Worm (Caenorhabditis elegans): ENCODE data around the gene gpb-1.

Gene gpb-1

DNA sequence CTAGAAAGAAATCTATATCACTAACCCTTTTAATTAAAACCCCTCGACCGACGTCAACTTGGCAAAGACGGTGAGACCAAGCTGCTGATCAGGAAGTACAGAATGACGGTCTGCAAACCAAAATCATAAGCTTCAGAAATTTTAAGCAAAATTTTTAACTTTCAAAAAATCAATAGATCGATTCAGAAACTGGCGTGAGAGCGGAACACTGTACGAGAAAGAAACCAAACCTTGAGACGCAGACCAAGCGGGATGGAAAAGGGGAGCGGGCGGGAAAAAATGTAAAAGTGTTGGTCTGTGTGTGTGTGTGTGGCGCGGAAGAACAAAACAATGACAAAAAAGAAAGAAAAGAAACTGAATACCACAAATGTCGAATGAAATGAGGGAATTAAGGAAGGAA, at the start of gene gpb-1, which contains the start of gene F44E5.17:
TSS of gene gpb-1 (minus strand) at position 118 of the 400 bp plus-strand sequence.
TSS of gene F44E5.17 (minus strand) at position 101 of the 400 bp plus-strand sequence.
- peak; percentile 46 for TF ChIP-seq blmp-1 (tag; optimal IDR thresholded peaks at IDR 0.05)
- TF ChIP-seq lin-15B (tag; optimal IDR thresholded peaks at IDR 0.05) = no peak
- TF ChIP-seq efl-1 (optimal IDR thresholded peaks at IDR 0.05) = no peak
- peak in 1 of 2 experiments; percentile 27 for TF ChIP-seq efl-1 (GFP tag; optimal IDR thresholded peaks at IDR 0.05 in 1 of 2)

ce11 chrII:11797194-11797593, 48.8 kb upstream of the gpb-1 start:
- TF ChIP-seq elt-2 (tag; optimal IDR thresholded peaks at IDR 0.05) (peak; percentile 78), elt-3 (tag; optimal IDR thresholded peaks at IDR 0.05) (no peak), ceh-90 (tag; optimal IDR thresholded peaks at IDR 0.05) (no peak), fkh-4 (tag; optimal IDR thresholded peaks at IDR 0.05; ENCODE audit: borderline replicate concordance) (no peak)

- TF ChIP-seq lin-39 (tag; optimal IDR thresholded peaks at IDR 0.05) (peak; percentile 3), nhr-85 (tag) (peak; percentile 75), fos-1 (tag; optimal IDR thresholded peaks at IDR 0.05) (no peak)
Observed at ce11 chrII:11794392-11794791, 46.0 kb upstream of the gpb-1 start.

DNA sequence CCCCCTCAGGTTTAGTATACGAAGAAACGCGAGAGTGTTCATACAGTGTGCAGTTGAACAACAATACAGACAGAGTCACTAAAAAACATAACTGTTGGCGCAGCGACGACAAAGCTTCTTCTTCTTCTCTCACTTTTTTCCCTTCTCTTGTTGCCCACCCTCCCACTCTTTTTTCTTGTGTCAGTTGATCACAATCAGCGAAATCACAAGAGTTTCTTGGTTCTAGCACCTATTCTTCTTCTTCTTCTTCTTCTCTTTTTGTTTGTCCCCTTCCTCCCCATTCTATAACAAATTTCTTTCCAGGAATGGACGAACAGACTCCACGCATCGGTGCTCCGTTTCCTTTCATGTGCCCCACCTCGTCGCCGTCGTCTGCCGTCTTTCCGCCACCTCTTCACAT, 42.0 kb upstream of the gpb-1 start, which contains the start of gene F43G6.4:
TSS of gene F43G6.4 (plus strand) at position 301 of the 400 bp plus-strand sequence.
- no peak for TF ChIP-seq hlh-17 (GFP tag; optimal IDR thresholded peaks at IDR 0.05; ENCODE audit: borderline replicate concordance)
- TF ChIP-seq lin-35 (GFP tag; optimal IDR thresholded peaks at IDR 0.05) = no peak
- TF ChIP-seq nhr-77 (tag; optimal IDR thresholded peaks at IDR 0.05) = no peak
- no peak for TF ChIP-seq sptf-1 (tag; optimal IDR thresholded peaks at IDR 0.05)
- TF ChIP-seq snu-23 (GFP tag; optimal IDR thresholded peaks at IDR 0.05) = no peak

DNA sequence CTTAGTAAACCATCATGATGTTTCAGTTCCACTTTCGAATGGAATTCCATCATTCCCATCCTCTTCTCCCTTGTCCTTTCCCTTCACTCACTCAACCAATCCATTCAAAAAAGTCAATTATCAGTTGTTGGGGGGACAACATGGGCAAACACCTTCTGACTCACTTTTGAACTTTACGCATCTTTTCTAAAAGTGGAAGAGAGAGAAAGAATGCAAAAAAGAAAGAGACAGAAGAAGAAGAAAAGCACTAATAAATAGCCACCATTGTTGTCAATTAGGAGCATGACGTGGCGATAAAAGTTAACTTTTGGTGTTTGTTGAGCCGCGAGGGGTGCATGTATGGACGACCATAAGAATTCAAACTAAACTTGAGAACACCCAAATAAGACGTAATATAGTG, 39.6 kb upstream of the gpb-1 start:
- TF ChIP-seq snu-23 (GFP tag; optimal IDR thresholded peaks at IDR 0.05) (no peak), aha-1 (tag; optimal IDR thresholded peaks at IDR 0.05) (no peak), lin-39 (tag; optimal IDR thresholded peaks at IDR 0.05) (no peak), efl-1 (optimal IDR thresholded peaks at IDR 0.05) (no peak), efl-1 (GFP tag; optimal IDR thresholded peaks at IDR 0.05 in 1 of 2) (peak in 1 of 2 experiments; percentile 64), rnt-1 (tag; optimal IDR thresholded peaks at IDR 0.05) (no peak)

- TF ChIP-seq dpl-1 (GFP tag; optimal IDR thresholded peaks at IDR 0.05) (peak; percentile 30 to 72 (median 59)), lin-35 (GFP tag; optimal IDR thresholded peaks at IDR 0.05) (peak; percentile 7 to 78), lsy-2 (tag; optimal IDR thresholded peaks at IDR 0.05) (peak; percentile 41 to 97), vab-15 (tag; optimal IDR thresholded peaks at IDR 0.05) (no peak), efl-1 (optimal IDR thresholded peaks at IDR 0.05) (peak; percentile 41 to 43), efl-1 (GFP tag; optimal IDR thresholded peaks at IDR 0.05 in 1 of 2) (peak; percentile 58 to 94), ceh-8 (GFP tag; optimal IDR thresholded peaks at IDR 0.05) (no peak), isw-1 (GFP tag; IDR thresholded peaks at IDR 0.05) (no peak), pqm-1 (tag; optimal IDR thresholded peaks at IDR 0.05) (no peak), mep-1 (tag; optimal IDR thresholded peaks at IDR 0.05) (no peak), hpl-2 (GFP tag; optimal IDR thresholded peaks at IDR 0.05) (no peak), ceh-82 (tag; optimal IDR thresholded peaks at IDR 0.05) (no peak)
Observed at ce11 chrII:11782493-11782892, 34.1 kb upstream of the gpb-1 start, which contains the start of gene F43G6.16. Gene F43G6.16, minus strand, starts transcription at chrII:11782633.

DNA sequence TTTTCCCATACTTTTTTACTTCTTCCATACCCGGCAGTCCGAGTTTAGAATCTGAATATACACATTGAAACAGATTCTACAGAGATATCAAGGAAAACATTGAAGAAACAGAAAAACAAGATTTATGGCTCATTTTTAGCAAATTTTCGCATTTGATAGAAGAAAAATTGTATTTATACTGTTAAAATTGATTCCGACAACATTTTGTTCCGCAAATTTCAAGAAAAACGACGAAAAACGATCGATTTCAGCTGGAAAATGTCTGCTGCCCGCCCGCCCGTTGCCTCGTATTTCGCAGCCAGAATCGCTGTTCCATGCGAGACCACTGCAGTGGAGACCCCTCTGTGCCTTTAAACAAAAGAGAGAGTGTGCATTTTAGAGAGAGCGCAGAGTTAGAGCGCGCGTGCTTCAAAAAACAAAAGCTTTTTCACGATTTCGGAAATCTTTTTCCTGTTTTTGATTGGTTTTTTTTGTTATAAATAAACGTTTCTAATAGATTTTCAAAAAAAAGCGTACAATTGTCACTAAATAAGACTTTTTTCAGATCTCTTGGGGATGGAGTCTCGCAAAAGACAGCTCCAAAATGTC, 29.6 kb upstream of the gpb-1 start, which contains the start of the genes patr-1 and dna-2:
TSS of gene patr-1 (minus strand) at position 51 of the 588 bp plus-strand sequence.
TSS of gene dna-2 (plus strand) at position 538 of the 588 bp plus-strand sequence.
- TF ChIP-seq skn-1 (tag; optimal IDR thresholded peaks at IDR 0.05) = peak; percentile 79
- no peak for TF ChIP-seq ztf-11 (tag; optimal IDR thresholded peaks at IDR 0.05)
- TF ChIP-seq nhr-84 (tag; optimal IDR thresholded peaks at IDR 0.05) = no peak
- TF ChIP-seq nhr-76 (tag; optimal IDR thresholded peaks at IDR 0.05) = no peak
- peak in 1 of 6 experiments; percentile 18 for TF ChIP-seq elt-3 (tag; optimal IDR thresholded peaks at IDR 0.05)
- no peak for TF ChIP-seq sup-37 (GFP tag; optimal IDR thresholded peaks at IDR 0.05)
- TF ChIP-seq ets-5 (GFP tag; IDR thresholded peaks at IDR 0.05) = no peak
- peak; percentile 14 for TF ChIP-seq irx-1 (tag; optimal IDR thresholded peaks at IDR 0.05)
- TF ChIP-seq blmp-1 (tag; optimal IDR thresholded peaks at IDR 0.05) = peak; percentile 52
- no peak for TF ChIP-seq nhr-12 (tag; optimal IDR thresholded peaks at IDR 0.05)
- peak; percentile 86 to 96 for TF ChIP-seq lin-35 (GFP tag; optimal IDR thresholded peaks at IDR 0.05)
- TF ChIP-seq snu-23 (GFP tag; optimal IDR thresholded peaks at IDR 0.05) = peak; percentile 55
- peak; percentile 21 for TF ChIP-seq fkh-8 (tag; optimal IDR thresholded peaks at IDR 0.05)
- TF ChIP-seq isw-1 (GFP tag; IDR thresholded peaks at IDR 0.05) = peak; percentile 67
- peak; percentile 13 for TF ChIP-seq dsc-1 (tag; optimal IDR thresholded peaks at IDR 0.05)
- TF ChIP-seq ceh-90 (tag; optimal IDR thresholded peaks at IDR 0.05) = no peak
- no peak for TF ChIP-seq unc-30 (tag; optimal IDR thresholded peaks at IDR 0.05)
- no peak for TF ChIP-seq efl-3 (GFP tag; optimal IDR thresholded peaks at IDR 0.05)
- TF ChIP-seq mdl-1 (tag; optimal IDR thresholded peaks at IDR 0.05) = peak in 1 of 2 experiments; percentile 71

Data from whole organism, L1 larva.